Fruit fly (Drosophila melanogaster): ENCODE results near the gene Ref1.
A peak's percentile ranks its signal among the peaks of the same experiment; 100 is the strongest.

Ref1 gene

DNA sequence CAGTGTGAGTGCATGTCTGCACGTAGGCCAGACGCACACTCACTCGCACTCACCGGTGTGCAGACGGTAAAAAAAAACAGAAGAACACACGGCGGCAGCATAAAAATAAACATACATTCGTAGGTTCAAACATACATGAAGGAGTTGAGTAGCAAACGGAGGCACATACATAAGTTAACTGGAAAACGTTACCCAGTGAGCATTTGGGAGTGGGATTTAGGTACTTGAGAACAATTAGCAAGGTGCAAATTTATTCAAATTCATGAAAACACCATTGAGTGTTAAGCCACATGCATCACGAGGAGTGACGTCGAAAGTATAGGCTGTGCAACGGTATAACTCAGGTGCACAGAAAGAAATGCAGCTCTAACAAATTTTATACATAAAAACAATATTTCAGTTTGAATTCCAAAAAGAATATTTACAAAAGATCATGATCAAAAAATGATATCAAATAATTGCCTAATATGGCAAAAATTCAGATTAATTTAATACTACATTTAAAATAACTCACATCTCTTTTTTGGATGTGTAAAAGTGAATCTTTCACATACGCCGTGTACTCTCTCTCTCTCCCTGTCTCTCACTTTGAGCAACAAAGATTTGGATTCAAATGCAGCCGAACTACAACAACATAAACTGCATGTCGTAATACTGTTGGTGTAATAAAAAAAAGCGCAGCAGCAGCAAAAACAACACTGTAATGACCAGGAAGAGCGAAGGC lies 28.6 kb upstream of the Ref1 start (continued):
- TF ChIP-seq CG10565 (GFP tag; optimal IDR thresholded peaks at IDR 0.05) (peak; percentile 72), sens (GFP tag) (peak; percentile 100), z (GFP tag; IDR thresholded peaks at IDR 0.05) (no peak), h (optimal IDR thresholded peaks at IDR 0.05) (no peak), Lpt (GFP tag; optimal IDR thresholded peaks at IDR 0.05) (no peak), ttk (GFP tag; IDR thresholded peaks at IDR 0.05) (no peak), lilli (GFP tag; optimal IDR thresholded peaks at IDR 0.05) (peak; percentile 85), H15 (GFP tag; IDR thresholded peaks at IDR 0.05) (no peak), tup (GFP tag; optimal IDR thresholded peaks at IDR 0.05) (peak; percentile 63), CG30020 (tag; optimal IDR thresholded peaks at IDR 0.05) (peak; percentile 87), CG14014 (GFP tag; IDR thresholded peaks at IDR 0.05) (no peak), cwo (GFP tag; optimal IDR thresholded peaks at IDR 0.05) (peak; percentile 69), CG10654 (GFP tag; optimal IDR thresholded peaks at IDR 0.05) (peak; percentile 94), crol (GFP tag; IDR thresholded peaks at IDR 0.05) (no peak), CG42726 (GFP tag; IDR thresholded peaks at IDR 0.05; ENCODE audit: partially characterized antibody) (no peak), Chrac-16 (GFP tag; optimal IDR thresholded peaks at IDR 0.05) (peak; percentile 95), ap (GFP tag; IDR thresholded peaks at IDR 0.05) (no peak), CG12769 (tag; optimal IDR thresholded peaks at IDR 0.05) (peak; percentile 78), slbo (GFP tag; IDR thresholded peaks at IDR 0.05) (no peak), CG2129 (GFP tag; IDR thresholded peaks at IDR 0.05; ENCODE audit: partially characterized antibody) (no peak), kah (GFP tag; optimal IDR thresholded peaks at IDR 0.05) (peak; percentile 91), eve (GFP tag; optimal IDR thresholded peaks at IDR 0.05) (peak in 1 of 2 experiments; percentile 52), CG2875 (GFP tag; optimal IDR thresholded peaks at IDR 0.05) (peak; percentile 92), sob (GFP tag; IDR thresholded peaks at IDR 0.05) (no peak), D19A (tag; optimal IDR thresholded peaks at IDR 0.05) (peak; percentile 96), CG17912 (GFP tag; optimal IDR thresholded peaks at IDR 0.05) (peak; percentile 48), CG14441 (GFP tag; IDR thresholded peaks at IDR 0.05) (no peak), CG10321 (GFP tag; IDR thresholded peaks at IDR 0.05) (no peak), pzg (GFP tag; optimal IDR thresholded peaks at IDR 0.05) (no peak), pnt (GFP tag; optimal IDR thresholded peaks at IDR 0.05) (peak; percentile 88), wdn (GFP tag; IDR thresholded peaks at IDR 0.05) (no peak), zfh1 (GFP tag; IDR thresholded peaks at IDR 0.05) (no peak), CG33557 (GFP tag; optimal IDR thresholded peaks at IDR 0.05) (peak; percentile 99), CG18619 (GFP tag; optimal IDR thresholded peaks at IDR 0.05) (peak; percentile 87), Dll (GFP tag; IDR thresholded peaks at IDR 0.05; ENCODE audit: partially characterized antibody) (no peak), Jarid2 (GFP tag; optimal IDR thresholded peaks at IDR 0.05) (peak; percentile 70), Fer2 (tag; optimal IDR thresholded peaks at IDR 0.05) (peak; percentile 63), Lhr (GFP tag; optimal IDR thresholded peaks at IDR 0.05) (peak; percentile 94), CG3281 (GFP tag; optimal IDR thresholded peaks at IDR 0.05) (peak; percentile 64), slp2 (GFP tag; optimal IDR thresholded peaks at IDR 0.05) (peak; percentile 90), CG10431 (GFP tag; optimal IDR thresholded peaks at IDR 0.05) (peak; percentile 97), CG15479 (GFP tag; optimal IDR thresholded peaks at IDR 0.05) (peak; percentile 51), CG7372 (GFP tag; IDR thresholded peaks at IDR 0.05) (no peak), E2f2 (GFP tag; IDR thresholded peaks at IDR 0.05) (no peak), lola (GFP tag; optimal IDR thresholded peaks at IDR 0.05) (peak in 1 of 3 experiments; percentile 99), fd3F (GFP tag; optimal IDR thresholded peaks at IDR 0.05) (peak; percentile 52), CG17568 (GFP tag; optimal IDR thresholded peaks at IDR 0.05) (peak; percentile 87), org-1 (GFP tag; optimal IDR thresholded peaks at IDR 0.05) (peak; percentile 87), chif (GFP tag; optimal IDR thresholded peaks at IDR 0.05) (peak; percentile 92 to 97)

All from whole organism, embryonic.